Worm (Caenorhabditis elegans): Measurements from ENCODE around the gene mig-14.

mig-14 gene

ce11 chrII:13796312-13796711, 54.8 kb downstream of the mig-14 start:
- TF ChIP-seq mec-3 (tag; optimal IDR thresholded peaks at IDR 0.05; ENCODE audit: borderline replicate concordance) (no peak), lim-6 (tag; optimal IDR thresholded peaks at IDR 0.05) (no peak), dve-1 (tag; optimal IDR thresholded peaks at IDR 0.05) (peak; percentile 94), F13H6.1 (tag; optimal IDR thresholded peaks at IDR 0.05) (no peak), ama-1 (optimal IDR thresholded peaks at IDR 0.05) (no peak), pax-1 (tag; optimal IDR thresholded peaks at IDR 0.05) (no peak)
